Worm (Caenorhabditis elegans): Measurements from ENCODE around the gene ZC250.5.

- TF ChIP-seq ceh-6 (GFP tag; optimal IDR thresholded peaks at IDR 0.05) = no peak
- TF ChIP-seq ref-2 (tag; optimal IDR thresholded peaks at IDR 0.05) = no peak
- no peak for TF ChIP-seq C08G9.2 (tag; optimal IDR thresholded peaks at IDR 0.05)
- TF ChIP-seq pha-4 (tag; optimal IDR thresholded peaks at IDR 0.05) = no peak
These were observed 33.2 kb downstream of the ZC250.5 start, which contains the start of gene F26F12.2 for ce11 chrV:5838576-5839366.

Data from whole organism, late embryonic.